Fruit fly (Drosophila melanogaster): ENCODE results near the gene CG3348.

The CG3348 gene

DNA sequence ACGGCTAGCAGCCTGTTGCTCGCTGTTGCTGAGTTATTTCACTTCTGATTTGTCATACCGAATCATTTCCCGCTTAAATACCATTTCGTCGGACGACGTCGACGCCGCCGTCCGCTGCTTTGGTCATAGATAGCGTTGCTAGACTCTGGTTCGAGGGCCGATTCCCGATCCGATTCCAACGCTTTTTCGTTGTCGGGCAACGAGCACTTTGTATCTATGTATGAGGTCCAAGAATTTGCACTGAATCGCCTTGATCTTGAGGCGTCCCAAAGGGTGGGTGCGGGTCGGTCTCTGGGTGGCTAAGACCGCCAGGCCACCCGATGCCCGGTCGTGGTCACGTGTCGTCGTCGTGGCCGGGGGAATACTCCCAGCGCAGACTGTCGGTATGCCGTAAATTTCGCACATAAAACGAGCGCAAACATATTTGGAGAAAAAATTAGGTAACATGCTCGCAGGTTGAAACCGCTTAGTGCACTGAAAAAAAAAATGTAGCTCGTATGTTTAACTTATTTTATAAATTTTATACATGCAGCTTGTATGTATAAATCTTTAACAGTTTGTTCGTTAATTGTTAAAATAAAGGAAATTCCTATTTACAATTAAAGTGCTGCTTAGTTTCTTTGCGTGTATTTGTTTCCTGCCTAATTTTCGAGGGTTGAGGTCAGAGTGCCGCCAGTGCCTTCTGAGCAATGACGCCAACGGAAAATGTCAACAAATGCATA lies at the start of gene CG3348:
TSS of gene CG3348 (minus strand) at position 51 of the 722 bp plus-strand sequence.
- no peak for TF ChIP-seq CG8478 (optimal IDR thresholded peaks at IDR 0.05)
- TF ChIP-seq pan (optimal IDR thresholded peaks at IDR 0.05): no peak
- TF ChIP-seq Dll (optimal IDR thresholded peaks at IDR 0.05): no peak
- no peak for TF ChIP-seq usp (GFP tag; optimal IDR thresholded peaks at IDR 0.05)
- no peak for TF ChIP-seq psq (optimal IDR thresholded peaks at IDR 0.05)
- TF ChIP-seq EcR (GFP tag; optimal IDR thresholded peaks at IDR 0.05): no peak

- TF ChIP-seq CG8478 (optimal IDR thresholded peaks at IDR 0.05) (no peak), pan (optimal IDR thresholded peaks at IDR 0.05) (no peak), Dll (optimal IDR thresholded peaks at IDR 0.05) (no peak), psq (optimal IDR thresholded peaks at IDR 0.05) (no peak), EcR (GFP tag; optimal IDR thresholded peaks at IDR 0.05) (no peak), usp (GFP tag; optimal IDR thresholded peaks at IDR 0.05) (no peak)
These were observed 48.3 kb upstream of the CG3348 start, which contains the start of gene CG42534 for dm6 chr3R:27340322-27340721. TSS of gene CG42534 (plus strand) at chr3R:27340622.

dm6 chr3R:27330782-27331181 lies 38.8 kb upstream of the CG3348 start, which contains the start of gene CG3330:
TSS of gene CG3330 (minus strand) at chr3R:27330882.
- TF ChIP-seq CG8478 (optimal IDR thresholded peaks at IDR 0.05) (no peak), pan (optimal IDR thresholded peaks at IDR 0.05) (no peak), EcR (GFP tag; optimal IDR thresholded peaks at IDR 0.05) (no peak), Dll (optimal IDR thresholded peaks at IDR 0.05) (no peak), usp (GFP tag; optimal IDR thresholded peaks at IDR 0.05) (no peak), psq (optimal IDR thresholded peaks at IDR 0.05) (no peak)

- no peak for TF ChIP-seq psq (optimal IDR thresholded peaks at IDR 0.05)
- no peak for TF ChIP-seq EcR (GFP tag; optimal IDR thresholded peaks at IDR 0.05)
- no peak for TF ChIP-seq CG8478 (optimal IDR thresholded peaks at IDR 0.05)
- TF ChIP-seq usp (GFP tag; optimal IDR thresholded peaks at IDR 0.05): no peak
- no peak for TF ChIP-seq Dll (optimal IDR thresholded peaks at IDR 0.05)
- TF ChIP-seq pan (optimal IDR thresholded peaks at IDR 0.05): no peak
These were observed 30.2 kb upstream of the CG3348 start, which contains the start of gene CG3339 for dm6 chr3R:27322225-27322624. TSS of gene CG3339 (minus strand) at chr3R:27322325.

dm6 chr3R:27294113-27294512 lies 2.1 kb upstream of the CG3348 start:
- TF ChIP-seq pan (optimal IDR thresholded peaks at IDR 0.05) (no peak), usp (GFP tag; optimal IDR thresholded peaks at IDR 0.05) (no peak)

- no peak for TF ChIP-seq Dll (optimal IDR thresholded peaks at IDR 0.05)
- TF ChIP-seq psq (optimal IDR thresholded peaks at IDR 0.05): no peak
- no peak for TF ChIP-seq CG8478 (optimal IDR thresholded peaks at IDR 0.05)
- no peak for TF ChIP-seq pan (optimal IDR thresholded peaks at IDR 0.05)
- no peak for TF ChIP-seq usp (GFP tag; optimal IDR thresholded peaks at IDR 0.05)
- TF ChIP-seq EcR (GFP tag; optimal IDR thresholded peaks at IDR 0.05): no peak
These were observed 1.1 kb upstream of the CG3348 start for dm6 chr3R:27293065-27293464.

DNA sequence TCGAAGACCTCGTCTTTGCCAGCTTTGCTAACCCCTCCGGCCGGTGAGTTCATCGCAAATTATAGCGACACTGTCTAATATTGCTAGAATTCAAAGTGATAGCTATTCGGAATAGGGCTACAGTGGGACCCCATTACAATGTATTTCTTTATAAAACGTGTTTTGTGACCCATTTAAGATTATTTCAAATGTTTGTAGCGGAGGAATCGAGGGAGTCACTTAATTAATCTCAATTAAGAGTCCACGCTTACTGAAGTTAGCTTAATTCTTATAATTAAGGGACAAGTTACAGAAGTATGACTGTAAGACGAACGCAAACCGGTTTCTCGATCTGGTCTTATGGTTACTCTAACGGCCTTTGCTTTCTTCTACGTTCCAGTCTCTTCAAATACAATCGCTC lies 2.4 kb downstream of the CG3348 start:
- no peak for TF ChIP-seq CG8478 (optimal IDR thresholded peaks at IDR 0.05)
- no peak for TF ChIP-seq psq (optimal IDR thresholded peaks at IDR 0.05)
- no peak for TF ChIP-seq usp (GFP tag; optimal IDR thresholded peaks at IDR 0.05)
- TF ChIP-seq EcR (GFP tag; optimal IDR thresholded peaks at IDR 0.05): no peak

dm6 chr3R:27288202-27289135 lies 3.5 kb downstream of the CG3348 start, which contains the start of the genes bigmax and Hmu:
TSS of gene bigmax (minus strand) at chr3R:27288526.
TSS of gene Hmu (plus strand) at chr3R:27288769.
- TF ChIP-seq pan (optimal IDR thresholded peaks at IDR 0.05) (no peak), usp (GFP tag; optimal IDR thresholded peaks at IDR 0.05) (no peak), Dll (optimal IDR thresholded peaks at IDR 0.05) (peak; percentile 34), psq (optimal IDR thresholded peaks at IDR 0.05) (no peak), CG8478 (optimal IDR thresholded peaks at IDR 0.05) (no peak), EcR (GFP tag; optimal IDR thresholded peaks at IDR 0.05) (no peak)

DNA sequence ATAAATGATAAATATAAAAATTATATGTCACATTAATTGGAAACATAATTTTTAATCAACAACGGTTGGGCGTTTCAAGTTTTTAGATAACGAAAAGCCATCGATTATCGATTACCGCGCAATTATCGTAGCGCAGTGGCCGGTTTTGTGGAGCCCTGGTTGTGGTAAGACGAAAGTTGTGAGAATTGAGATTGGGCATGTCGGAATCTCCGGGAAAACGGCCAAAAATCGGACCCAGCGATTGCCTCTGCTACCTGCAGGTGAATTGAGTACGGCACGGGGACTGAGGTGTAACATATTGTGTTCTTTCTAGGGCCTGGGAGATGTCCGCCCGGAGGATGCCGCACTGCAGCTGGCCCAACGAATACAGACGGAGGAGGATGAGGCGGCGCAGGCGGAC lies 8.4 kb downstream of the CG3348 start, which contains the start of gene CG3368:
TSS of gene CG3368 (plus strand) at position 136 of the 400 bp plus-strand sequence.
- TF ChIP-seq CG8478 (optimal IDR thresholded peaks at IDR 0.05) (no peak), usp (GFP tag; optimal IDR thresholded peaks at IDR 0.05) (no peak), psq (optimal IDR thresholded peaks at IDR 0.05) (no peak), Dll (optimal IDR thresholded peaks at IDR 0.05) (no peak), EcR (GFP tag; optimal IDR thresholded peaks at IDR 0.05) (no peak), pan (optimal IDR thresholded peaks at IDR 0.05) (no peak)

- TF ChIP-seq pan (optimal IDR thresholded peaks at IDR 0.05) (no peak), usp (GFP tag; optimal IDR thresholded peaks at IDR 0.05) (no peak), Dll (optimal IDR thresholded peaks at IDR 0.05) (no peak), CG8478 (optimal IDR thresholded peaks at IDR 0.05) (no peak), EcR (GFP tag; optimal IDR thresholded peaks at IDR 0.05) (no peak), psq (optimal IDR thresholded peaks at IDR 0.05) (no peak)
These were observed 9.7 kb downstream of the CG3348 start, which contains the start of gene mrt for dm6 chr3R:27282286-27282685. TSS of gene mrt (minus strand) at chr3R:27282661.

- TF ChIP-seq Dll (optimal IDR thresholded peaks at IDR 0.05) (no peak), psq (optimal IDR thresholded peaks at IDR 0.05) (no peak), CG8478 (optimal IDR thresholded peaks at IDR 0.05) (no peak)
These were observed 10.2 kb downstream of the CG3348 start for dm6 chr3R:27281811-27282131.

Data from whole organism.